Fruit fly (Drosophila melanogaster): ENCODE data around the gene rut.

rut gene

dm6 chrX:14743819-14744218, 82.1 kb downstream of the rut start:
- TF ChIP-seq dac (GFP tag; optimal IDR thresholded peaks at IDR 0.05) (no peak), CG8319 (GFP tag; optimal IDR thresholded peaks at IDR 0.05) (no peak), CG15336 (GFP tag; IDR thresholded peaks at IDR 0.05) (peak; percentile 32), fkh (GFP tag; optimal IDR thresholded peaks at IDR 0.05) (no peak), Eip75B (GFP tag; optimal IDR thresholded peaks at IDR 0.05) (no peak), CG16779 (tag; optimal IDR thresholded peaks at IDR 0.05) (no peak), CG10669 (GFP tag; optimal IDR thresholded peaks at IDR 0.05) (no peak), CG11902 (GFP tag; optimal IDR thresholded peaks at IDR 0.05) (no peak), CG11762 (GFP tag; optimal IDR thresholded peaks at IDR 0.05; ENCODE audit: insufficient read depth) (no peak), Hr39 (GFP tag; optimal IDR thresholded peaks at IDR 0.05) (no peak), Smox (GFP tag; optimal IDR thresholded peaks at IDR 0.05) (peak; percentile 35), CG7368 (GFP tag; optimal IDR thresholded peaks at IDR 0.05) (no peak), Eip93F (GFP tag; optimal IDR thresholded peaks at IDR 0.05) (no peak), esn (GFP tag; optimal IDR thresholded peaks at IDR 0.05) (peak; percentile 40), svp (GFP tag) (peak; percentile 77), CG6854 (GFP tag; optimal IDR thresholded peaks at IDR 0.05) (no peak), CG6276 (GFP tag; optimal IDR thresholded peaks at IDR 0.05) (no peak), Eip78C (GFP tag) (peak; percentile 69), vri (GFP tag; optimal IDR thresholded peaks at IDR 0.05) (no peak), fd85E (GFP tag; optimal IDR thresholded peaks at IDR 0.05) (no peak), Blimp-1 (GFP tag; optimal IDR thresholded peaks at IDR 0.05) (no peak), spab (GFP tag; optimal IDR thresholded peaks at IDR 0.05) (no peak), pdm3 (GFP tag; optimal IDR thresholded peaks at IDR 0.05) (no peak), ss (GFP tag; optimal IDR thresholded peaks at IDR 0.05) (no peak), CG8119 (GFP tag; IDR thresholded peaks at IDR 0.05) (peak; percentile 45; the same call in 1 of the 3 replicates), CG31627 (GFP tag; optimal IDR thresholded peaks at IDR 0.05) (peak; percentile 13), Lpt (GFP tag; optimal IDR thresholded peaks at IDR 0.05) (no peak), fd59A (GFP tag; optimal IDR thresholded peaks at IDR 0.05) (no peak), CG10631 (GFP tag; optimal IDR thresholded peaks at IDR 0.05) (no peak), Hr38 (GFP tag; optimal IDR thresholded peaks at IDR 0.05) (no peak), lz (GFP tag; optimal IDR thresholded peaks at IDR 0.05) (peak; percentile 23), cyc (GFP tag; optimal IDR thresholded peaks at IDR 0.05) (no peak), dsx (GFP tag; optimal IDR thresholded peaks at IDR 0.05; ENCODE audit: poor library complexity, severe bottlenecking) (no peak), Gug (GFP tag; IDR thresholded peaks at IDR 0.05) (no peak), Sox14 (GFP tag; optimal IDR thresholded peaks at IDR 0.05) (no peak), CG32006 (GFP tag; optimal IDR thresholded peaks at IDR 0.05) (peak; percentile 27), Ets21C (GFP tag; optimal IDR thresholded peaks at IDR 0.05) (no peak), topi (GFP tag; optimal IDR thresholded peaks at IDR 0.05) (peak; percentile 18), CG1621 (tag; optimal IDR thresholded peaks at IDR 0.05) (no peak), CG3032 (tag; optimal IDR thresholded peaks at IDR 0.05) (no peak), salr (GFP tag; optimal IDR thresholded peaks at IDR 0.05) (no peak), Sox15 (GFP tag; optimal IDR thresholded peaks at IDR 0.05) (no peak), Sox102F (GFP tag; optimal IDR thresholded peaks at IDR 0.05) (no peak), Met (GFP tag; optimal IDR thresholded peaks at IDR 0.05) (peak; percentile 48), eg (GFP tag; IDR thresholded peaks at IDR 0.05) (peak; percentile 51; the same call in 2 of the 3 replicates), acj6 (GFP tag; optimal IDR thresholded peaks at IDR 0.05) (no peak), OdsH (GFP tag; optimal IDR thresholded peaks at IDR 0.05) (peak; percentile 12), CG6808 (GFP tag; optimal IDR thresholded peaks at IDR 0.05) (no peak), CG4318 (GFP tag; optimal IDR thresholded peaks at IDR 0.05) (no peak), achi (GFP tag; optimal IDR thresholded peaks at IDR 0.05) (no peak), CG3919 (GFP tag; optimal IDR thresholded peaks at IDR 0.05) (no peak), CG6163 (GFP tag; IDR thresholded peaks at IDR 0.05) (0 out of 3 replicates have a peak, but pooled peaks have one; percentile 12), Ets96B (tag; optimal IDR thresholded peaks at IDR 0.05) (no peak)

All from whole organism, prepupa.